Worm (Caenorhabditis elegans) whole organism, L1 larva: Measurements from ENCODE around the gene T03F6.9.
"Not testable (repeated sequence)": the region's sequence is repeated elsewhere in the genome, so short reads cannot be mapped to it uniquely, and the experiment has no call there.

Experiments used
- alr-1 ChIP-seq: fragments of 200-800 bp; sonication (Bioruptor generic); optimal IDR thresholded peaks from 2 replicates; lab custom pipeline; 2018; ENCODE audit warnings: borderline replicate concordance, mild to moderate bottlenecking, missing genetic modification characterization, missing compliant biosample characterization
- aly-2 ChIP-seq: fragments of 150-350 bp; optimal IDR thresholded peaks from 2 replicates; lab custom pipeline; 2014; ENCODE audit warnings: missing biosample characterization, missing genetic modification characterization
- ama-1 ChIP-seq: fragments of 150-350 bp; optimal IDR thresholded peaks from 2 replicates; lab custom pipeline; 2014
- ceh-88 ChIP-seq: fragments of 200-800 bp; sonication (Bioruptor generic); IDR thresholded peaks from 2 replicates; pipeline ENCODE4 v1.3.6; 2022; ENCODE audit warnings: missing genetic modification characterization, missing compliant biosample characterization
- dpl-1 ChIP-seq, 3 experiments: fragments of 150-350 bp in 2 of 3; sonication (generic microtip) in 1 of 3; optimal IDR thresholded peaks; 2 replicates each; lab custom pipeline; 2014 to 2017; ENCODE audit warnings: missing biosample characterization in 3 of 3, missing genetic modification characterization in 3 of 3, missing genetic modification reagents in 3 of 3
- efl-1 ChIP-seq, 4 experiments: fragments of 150-350 bp; optimal IDR thresholded peaks in 3 of 4; peaks in 1 of 4; 1 replicate in 1 of 4; 2 replicates in 3 of 4; lab custom pipeline; 2014; ENCODE audit warnings: missing biosample characterization in 2 of 4, missing genetic modification characterization in 2 of 4, missing genetic modification reagents in 2 of 4
- irx-1 ChIP-seq: sonication (generic microtip); optimal IDR thresholded peaks from 2 replicates; lab custom pipeline; 2016; ENCODE audit warnings: missing genetic modification characterization, missing compliant biosample characterization
- jun-1 ChIP-seq: fragments of 150-350 bp; optimal IDR thresholded peaks from 2 replicates; lab custom pipeline; 2014; ENCODE audit warnings: missing biosample characterization, missing genetic modification reagents, missing genetic modification characterization
- lin-13 ChIP-seq: fragments of 150-350 bp; optimal IDR thresholded peaks from 2 replicates; lab custom pipeline; 2014; ENCODE audit warnings: missing biosample characterization, missing genetic modification reagents, missing genetic modification characterization
- lsy-2 ChIP-seq, 2 experiments: fragments of 150-350 bp; optimal IDR thresholded peaks; 2 replicates each; lab custom pipeline; 2014; ENCODE audit warnings: missing biosample characterization in 2 of 2, missing genetic modification characterization in 2 of 2
- mdl-1 ChIP-seq, 2 experiments: fragments of 150-350 bp; optimal IDR thresholded peaks; 2 replicates each; lab custom pipeline; 2014 to 2017; ENCODE audit warnings: missing biosample characterization in 2 of 2, missing genetic modification characterization in 2 of 2, inconsistent platforms in 1 of 2
- nhr-28 ChIP-seq: fragments of 150-350 bp; optimal IDR thresholded peaks from 2 replicates; lab custom pipeline; 2014; ENCODE audit warnings: missing biosample characterization, missing genetic modification characterization
- nhr-77 ChIP-seq: fragments of 150-350 bp; optimal IDR thresholded peaks from 2 replicates; lab custom pipeline; 2014; ENCODE audit warnings: missing biosample characterization, missing genetic modification characterization
- snpc-4 ChIP-seq: fragments of 150-350 bp; optimal IDR thresholded peaks from 2 replicates; lab custom pipeline; 2014; ENCODE audit warnings: missing biosample characterization, missing genetic modification characterization

ce11 chrIII:13401673-13402258 lies 30.9 kb upstream of the T03F6.9 start, which contains the start of the genes srlf-9 and srlf-10:
- not testable (repeated sequence) for TF ChIP-seq aly-2 (tag; lab: Kevin White, UChicago); lsy-2 (tag; optimal IDR thresholded peaks at IDR 0.05; lab: Kevin White, UChicago); alr-1 (tag; lab: Kevin White, UChicago); nhr-28; dpl-1 (GFP tag; optimal IDR thresholded peaks at IDR 0.05; lab: Kevin White, UChicago); ceh-88 (GFP tag; lab: Robert Waterston, UW); irx-1; lin-13 (GFP tag; lab: Kevin White, UChicago); snpc-4 (tag; lab: Kevin White, UChicago); nhr-77 (tag; lab: Kevin White, UChicago); jun-1 (tag; lab: Kevin White, UChicago); ama-1 (lab: Kevin White, UChicago); mdl-1 (tag; optimal IDR thresholded peaks at IDR 0.05; lab: Kevin White, UChicago); efl-1 (optimal IDR thresholded peaks at IDR 0.05; lab: Kevin White, UChicago); efl-1 (GFP tag; optimal IDR thresholded peaks at IDR 0.05 in 1 of 2; lab: Kevin White, UChicago)
